Fruit fly (Drosophila melanogaster): ENCODE data around the gene IntS12.

Gene IntS12

DNA sequence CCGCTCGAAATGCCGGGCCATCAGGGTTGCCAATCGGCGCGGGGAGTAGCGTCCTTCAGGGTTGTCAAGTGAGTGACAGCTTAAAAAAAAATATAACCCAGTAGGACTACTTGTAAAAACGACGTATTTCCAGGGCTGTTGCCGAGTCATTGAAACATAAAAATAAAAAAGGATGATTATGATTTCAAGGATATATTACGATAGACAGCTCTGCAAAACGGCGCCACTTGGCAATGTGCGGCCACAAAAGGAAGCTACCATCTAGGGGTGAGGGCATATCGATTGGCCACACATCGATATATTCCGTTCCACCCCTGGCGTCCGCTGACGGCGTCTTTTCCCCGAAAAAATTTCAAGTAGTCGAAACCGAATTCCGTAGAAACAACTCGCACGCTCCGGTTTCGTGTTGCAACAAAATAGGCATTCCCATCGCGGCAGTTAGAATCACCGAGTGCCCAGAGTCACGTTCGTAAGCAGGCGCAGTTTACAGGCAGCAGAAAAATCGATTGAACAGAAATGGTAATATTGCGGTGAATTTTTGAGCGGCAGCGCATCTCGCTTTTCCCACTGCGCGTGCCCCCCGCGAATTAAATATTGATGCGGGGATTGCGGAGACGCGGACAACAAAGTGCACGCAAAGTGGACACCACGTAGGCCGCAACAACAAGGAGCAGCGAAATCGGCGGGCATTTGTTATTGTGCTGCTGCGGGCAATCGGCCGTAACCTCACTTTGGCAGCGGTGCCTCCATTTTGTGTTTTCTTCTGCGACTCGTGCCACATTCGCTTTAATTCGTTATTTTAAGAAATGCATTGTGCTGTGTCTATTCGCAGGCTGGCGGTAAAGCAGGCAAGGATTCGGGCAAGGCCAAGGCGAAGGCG, 3.6 kb downstream of the IntS12 start, which contains the start of the genes ball and His2Av (continued):
- TF ChIP-seq CG8281 (tag; optimal IDR thresholded peaks at IDR 0.05) (peak; percentile 8), NfI (GFP tag; optimal IDR thresholded peaks at IDR 0.05) (peak; percentile 85), HLH4C (GFP tag; IDR thresholded peaks at IDR 0.05; ENCODE audit: partially characterized antibody) (peak; percentile 83), tin (GFP tag; optimal IDR thresholded peaks at IDR 0.05) (peak; percentile 87), CG11093 (GFP tag; IDR thresholded peaks at IDR 0.05) (0 out of 3 replicates have a peak, but pooled peaks have one; percentile 47), bigmax (GFP tag; optimal IDR thresholded peaks at IDR 0.05) (peak; percentile 97), Gug (GFP tag; IDR thresholded peaks at IDR 0.05) (peak; percentile 74), C15 (GFP tag; IDR thresholded peaks at IDR 0.05) (peak; percentile 65), CG15073 (GFP tag; optimal IDR thresholded peaks at IDR 0.05) (peak; percentile 58), gce (GFP tag; IDR thresholded peaks at IDR 0.05) (peak; percentile 67), chinmo (GFP tag; IDR thresholded peaks at IDR 0.05; ENCODE audit: partially characterized antibody) (peak; percentile 95), CG2875 (GFP tag; optimal IDR thresholded peaks at IDR 0.05) (peak; percentile 71), Blimp-1 (GFP tag; optimal IDR thresholded peaks at IDR 0.05) (peak; percentile 76), oc (tag; optimal IDR thresholded peaks at IDR 0.05) (peak; percentile 67), pum (GFP tag; optimal IDR thresholded peaks at IDR 0.05) (peak; percentile 87), CG12071 (GFP tag; optimal IDR thresholded peaks at IDR 0.05) (peak; percentile 48), CG2116 (GFP tag; optimal IDR thresholded peaks at IDR 0.05) (peak; percentile 98), CG16813 (GFP tag; IDR thresholded peaks at IDR 0.05; ENCODE audit: partially characterized antibody) (peak; percentile 93), inv (GFP tag; IDR thresholded peaks at IDR 0.05; ENCODE audit: partially characterized antibody) (peak; percentile 86), BtbVII (GFP tag; optimal IDR thresholded peaks at IDR 0.05) (peak; percentile 40), Nf-YB (GFP tag; optimal IDR thresholded peaks at IDR 0.05) (peak; percentile 47), sr (GFP tag; IDR thresholded peaks at IDR 0.05) (no peak), slp2 (GFP tag; optimal IDR thresholded peaks at IDR 0.05) (peak; percentile 71), CG7839 (tag; optimal IDR thresholded peaks at IDR 0.05) (peak; percentile 75), CG8388 (GFP tag; optimal IDR thresholded peaks at IDR 0.05) (peak; percentile 74), shn (GFP tag; optimal IDR thresholded peaks at IDR 0.05) (peak; percentile 88), lola (GFP tag; optimal IDR thresholded peaks at IDR 0.05) (peak in 1 of 3 experiments; percentile 71), CG1529 (GFP tag; optimal IDR thresholded peaks at IDR 0.05) (peak; percentile 53), esg (GFP tag; conservative IDR thresholded peaks at IDR 0.05) (peak; percentile 77), CG14014 (GFP tag; IDR thresholded peaks at IDR 0.05) (peak; percentile 77; the same call in 1 of the 2 replicates), Tbp (GFP tag; optimal IDR thresholded peaks at IDR 0.05) (no peak), ap (GFP tag; IDR thresholded peaks at IDR 0.05) (peak; percentile 57; the same call in 1 of the 2 replicates), CG9215 (GFP tag; IDR thresholded peaks at IDR 0.05) (peak; percentile 79), HHEX (GFP tag; optimal IDR thresholded peaks at IDR 0.05) (peak; percentile 64), Ets97D (GFP tag; optimal IDR thresholded peaks at IDR 0.05) (peak; percentile 86), ab (GFP tag; optimal IDR thresholded peaks at IDR 0.05) (peak; percentile 49), CG3726 (GFP tag; IDR thresholded peaks at IDR 0.05) (peak; percentile 63; the same call in 1 of the 3 replicates), sob (GFP tag; IDR thresholded peaks at IDR 0.05) (peak; percentile 81), CG11695 (GFP tag; IDR thresholded peaks at IDR 0.05) (peak; percentile 73), CG6791 (GFP tag; IDR thresholded peaks at IDR 0.05; ENCODE audit: partially characterized antibody) (peak; percentile 93), Neu2 (GFP tag; optimal IDR thresholded peaks at IDR 0.05; ENCODE audit: borderline replicate concordance) (peak; percentile 53), corto (GFP tag; optimal IDR thresholded peaks at IDR 0.05) (no peak), nmo (GFP tag; optimal IDR thresholded peaks at IDR 0.05) (peak; percentile 84), Doc2 (GFP tag; IDR thresholded peaks at IDR 0.05) (no peak), CG15696 (tag; optimal IDR thresholded peaks at IDR 0.05) (peak; percentile 72), usp (GFP tag; optimal IDR thresholded peaks at IDR 0.05) (no peak), Dfd (GFP tag; optimal IDR thresholded peaks at IDR 0.05) (no peak), CG17328 (GFP tag; IDR thresholded peaks at IDR 0.05) (peak; percentile 84)

Measured in whole organism, embryonic.